Fruit fly (Drosophila melanogaster) whole organism: ENCODE measurements around the gene Liprin-alpha.

ENCODE experiments used
- CG8478 ChIP-seq: fragments of >200 bp; optimal IDR thresholded peaks from 2 replicates; lab custom pipeline; 2018; ENCODE audit warnings: inconsistent platforms
- Dll ChIP-seq: fragments of >200 bp; optimal IDR thresholded peaks from 2 replicates; lab custom pipeline; 2017
- EcR ChIP-seq, 2 experiments: fragments of >200 bp; optimal IDR thresholded peaks; 2 replicates each; lab custom pipeline; 2017; ENCODE audit warnings: missing biosample characterization in 2 of 2, missing genetic modification characterization in 2 of 2, missing genetic modification reagents in 2 of 2
- pan ChIP-seq: fragments of >200 bp; optimal IDR thresholded peaks from 2 replicates; lab custom pipeline; 2017
- psq ChIP-seq: fragments of >200 bp; optimal IDR thresholded peaks from 2 replicates; lab custom pipeline; 2017
- usp ChIP-seq: fragments of >200 bp; optimal IDR thresholded peaks from 2 replicates; lab custom pipeline; 2017; ENCODE audit warnings: missing biosample characterization, missing genetic modification characterization, mixed read lengths

The Liprin-alpha gene

DNA sequence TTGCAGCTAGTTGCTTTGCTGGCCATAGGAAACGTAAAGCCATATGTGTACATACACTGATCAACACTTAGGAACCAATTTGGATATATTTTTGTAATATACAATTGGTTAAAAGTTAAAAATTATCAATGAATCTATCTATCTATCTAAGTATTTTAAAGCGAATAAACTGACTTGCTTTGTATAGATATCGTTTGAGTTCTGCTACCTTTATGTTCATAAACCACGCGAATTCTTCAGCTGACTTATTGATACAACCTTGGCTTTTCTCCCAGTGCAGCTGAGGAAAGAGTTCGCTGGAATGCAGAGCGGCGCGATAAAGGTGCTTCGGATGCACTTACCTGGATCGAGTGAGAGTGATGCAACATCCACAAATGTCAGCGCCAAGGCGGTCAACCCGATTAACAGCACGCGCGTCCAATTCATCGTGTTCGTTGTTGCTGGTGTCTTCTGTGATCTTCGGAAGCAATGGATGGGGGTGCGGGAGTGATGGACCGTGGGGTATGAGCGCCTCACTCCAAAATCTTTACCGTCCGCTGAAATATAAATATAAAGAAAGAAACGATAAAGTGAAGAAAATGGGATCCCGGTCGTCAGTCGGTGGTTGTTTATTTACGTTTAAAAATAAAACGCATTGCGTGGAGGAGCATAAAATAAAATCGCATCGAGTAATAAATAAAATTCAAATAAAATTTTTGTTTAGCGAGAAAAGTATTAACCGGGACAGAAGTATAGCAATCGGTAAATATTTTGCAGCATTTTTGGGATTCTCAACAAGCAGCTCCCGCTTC, 22.1 kb upstream of the Liprin-alpha start:
- TF ChIP-seq psq (lab: Kevin White, UChicago) (no peak), CG8478 (no peak), pan (lab: Kevin White, UChicago) (no peak), usp (GFP tag; lab: Kevin White, UChicago) (no peak)

DNA sequence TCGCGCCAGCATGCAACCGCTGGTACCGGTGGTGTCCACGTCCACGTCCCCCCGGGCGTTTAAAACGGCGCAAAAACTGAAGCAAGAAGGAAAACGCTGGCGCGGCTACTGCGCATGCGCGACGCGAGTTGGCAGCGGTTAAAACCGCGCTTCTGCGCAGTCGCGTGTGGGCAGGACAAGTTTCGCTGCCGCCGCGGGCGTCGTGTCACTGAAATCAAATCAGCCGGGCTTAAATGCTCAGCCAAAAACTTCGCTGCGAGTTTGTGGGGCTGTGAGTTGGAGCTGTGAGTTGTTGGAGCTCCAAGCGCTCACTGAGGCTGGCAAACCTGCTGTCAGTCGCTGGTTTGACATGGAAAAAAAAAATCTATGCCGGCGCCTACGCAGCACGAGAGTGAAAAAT, 18.6 kb upstream of the Liprin-alpha start:
- TF ChIP-seq Dll (lab: Kevin White, UChicago): no peak
- no peak for TF ChIP-seq EcR (GFP tag; optimal IDR thresholded peaks at IDR 0.05; lab: Kevin White, UChicago)
- no peak for TF ChIP-seq pan (lab: Kevin White, UChicago)
- no peak for TF ChIP-seq psq (lab: Kevin White, UChicago)
- no peak for TF ChIP-seq usp (GFP tag; lab: Kevin White, UChicago)

DNA sequence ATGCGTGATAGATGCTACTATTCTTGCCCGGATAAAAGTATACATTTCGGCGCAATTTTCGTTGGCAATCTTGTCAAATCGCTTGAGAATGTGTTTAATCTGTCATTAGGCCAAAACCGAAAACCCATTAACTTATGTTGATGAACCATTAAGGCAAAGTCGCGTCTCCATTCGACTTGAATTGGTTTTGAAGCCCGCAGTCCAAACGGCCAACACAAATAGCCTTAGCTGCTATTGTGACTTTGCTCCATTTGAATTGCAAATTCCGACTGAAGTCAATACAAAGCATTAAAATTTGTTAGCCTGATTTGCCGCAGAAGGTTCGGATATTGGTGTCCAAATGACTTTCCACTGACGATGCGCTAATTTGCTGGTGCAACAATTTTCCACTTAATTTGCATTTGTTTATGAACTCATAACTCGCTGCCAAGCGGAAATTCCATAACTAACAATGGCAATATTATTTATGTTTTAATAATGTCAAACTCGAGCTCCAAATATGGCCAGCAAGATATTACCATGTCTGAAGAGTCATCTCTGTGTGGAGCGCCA, 17.3 kb upstream of the Liprin-alpha start:
- TF ChIP-seq usp (GFP tag; lab: Kevin White, UChicago) (no peak), psq (lab: Kevin White, UChicago) (no peak)

DNA sequence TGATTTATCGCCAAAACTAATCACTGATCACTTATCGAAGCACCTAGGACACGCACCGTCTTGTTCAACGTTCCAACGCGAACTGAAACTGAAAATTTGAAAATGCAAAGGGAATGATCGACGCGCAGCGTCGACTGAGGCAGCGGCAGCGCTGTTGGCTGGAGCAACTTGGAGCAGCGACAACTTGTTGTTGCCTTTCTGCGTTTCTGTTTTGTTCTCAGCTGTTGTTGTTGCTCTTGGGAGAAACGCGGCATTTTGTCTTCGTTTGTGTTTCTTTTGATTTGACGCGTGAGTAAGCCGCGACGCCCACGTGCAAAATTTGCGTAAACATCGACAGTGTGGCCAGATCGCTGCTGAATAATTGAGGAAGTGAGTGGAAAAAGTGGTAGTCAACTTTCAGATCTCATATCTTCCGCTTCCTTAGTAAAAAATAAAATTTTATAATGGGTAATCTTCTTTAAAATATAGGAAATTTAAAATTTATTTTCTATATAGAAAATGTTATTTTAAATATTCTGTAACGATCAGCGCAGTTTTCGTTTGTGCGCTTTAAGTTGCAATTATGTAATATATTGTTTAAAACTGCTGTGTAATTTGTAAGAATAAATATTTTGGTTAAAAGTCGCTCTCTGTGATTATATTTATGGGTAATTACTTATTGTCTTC, 14.6 kb upstream of the Liprin-alpha start, which contains the start of gene Tsp:
Tsp (minus strand) TSS at position 90 of the 666 bp plus-strand sequence.
- TF ChIP-seq Dll (lab: Kevin White, UChicago) (peak; percentile 29), CG8478 (no peak), usp (GFP tag; lab: Kevin White, UChicago) (no peak)

DNA sequence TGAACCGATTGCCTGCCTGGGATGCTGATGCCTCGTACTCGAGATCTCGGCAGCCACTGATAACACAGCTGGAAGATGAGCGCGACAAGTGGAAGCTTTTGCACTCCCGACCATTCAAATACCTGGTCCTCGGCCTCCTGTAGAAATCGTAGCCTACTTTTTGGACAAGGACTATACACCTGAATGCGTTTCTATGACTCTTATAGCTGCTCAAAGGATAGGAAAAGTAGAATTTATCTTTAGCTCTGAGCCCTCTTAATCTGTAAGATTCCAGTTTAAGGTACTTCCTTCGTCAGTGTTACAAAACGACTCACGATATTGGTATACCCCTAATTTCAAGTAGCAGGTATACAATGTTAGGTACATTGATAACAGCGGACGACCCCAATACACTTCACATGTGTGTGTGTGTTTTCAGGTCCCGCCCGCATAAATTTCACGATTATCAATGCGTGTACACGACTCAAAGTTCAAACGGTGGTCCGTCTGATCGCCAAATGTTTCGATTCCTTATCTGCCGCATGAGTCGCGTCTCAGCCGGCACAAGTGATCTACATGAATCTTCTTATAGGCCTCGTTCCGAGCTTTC, 7.4 kb upstream of the Liprin-alpha start, which contains the start of gene AkhR:
AkhR (minus strand) TSS at position 5 of the 589 bp plus-strand sequence.
- TF ChIP-seq psq (lab: Kevin White, UChicago): no peak
- no peak for TF ChIP-seq EcR (GFP tag; optimal IDR thresholded peaks at IDR 0.05; lab: Kevin White, UChicago)
- peak; percentile 76 for TF ChIP-seq pan (lab: Kevin White, UChicago)

DNA sequence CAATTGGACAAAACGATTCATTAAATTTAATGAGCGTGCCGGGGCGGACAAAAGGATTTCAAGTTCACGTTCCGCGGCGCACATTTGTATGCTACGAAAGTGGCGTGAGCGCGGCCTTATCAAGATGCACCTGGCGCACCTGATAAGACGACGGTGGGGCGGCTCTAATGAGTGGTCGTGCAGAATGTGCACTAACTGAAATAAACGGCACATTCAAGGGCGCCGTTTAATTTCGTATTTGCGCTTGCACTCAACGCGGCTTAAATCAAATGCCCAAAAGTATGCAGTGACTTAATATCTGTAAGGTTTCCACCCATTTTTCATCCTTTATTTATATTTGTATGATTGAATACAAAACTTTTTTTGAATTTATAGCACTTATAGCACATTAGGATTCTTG, 6.8 kb upstream of the Liprin-alpha start:
- TF ChIP-seq CG8478 (no peak), EcR (GFP tag; optimal IDR thresholded peaks at IDR 0.05; lab: Kevin White, UChicago) (no peak), pan (lab: Kevin White, UChicago) (no peak), Dll (lab: Kevin White, UChicago) (no peak), usp (GFP tag; lab: Kevin White, UChicago) (no peak), psq (lab: Kevin White, UChicago) (no peak)

DNA sequence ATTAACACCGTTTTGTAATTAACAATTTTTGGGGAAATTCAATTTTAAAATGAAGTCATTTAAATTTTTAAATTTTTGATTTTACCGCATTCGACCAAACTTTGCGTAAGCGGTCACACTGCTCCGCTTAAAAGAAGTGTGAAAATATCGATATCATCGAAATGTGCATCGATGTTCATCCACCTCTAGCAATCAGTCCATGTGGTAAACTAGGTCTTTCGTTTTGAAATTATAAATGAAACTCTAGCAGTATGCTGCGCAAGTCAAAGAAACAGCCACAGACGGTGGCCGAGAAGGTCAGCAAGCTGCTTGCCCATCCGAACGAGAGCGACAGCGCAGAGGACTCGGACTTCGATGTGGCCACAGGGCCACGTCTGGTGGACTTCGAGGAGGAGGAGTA, 6.2 kb upstream of the Liprin-alpha start, which contains the start of gene Aatf:
Aatf (plus strand) TSS at position 166 of the 400 bp plus-strand sequence.
- TF ChIP-seq pan (lab: Kevin White, UChicago) (no peak), CG8478 (no peak), Dll (lab: Kevin White, UChicago) (no peak), usp (GFP tag; lab: Kevin White, UChicago) (no peak), EcR (GFP tag; optimal IDR thresholded peaks at IDR 0.05; lab: Kevin White, UChicago) (no peak), psq (lab: Kevin White, UChicago) (no peak)

DNA sequence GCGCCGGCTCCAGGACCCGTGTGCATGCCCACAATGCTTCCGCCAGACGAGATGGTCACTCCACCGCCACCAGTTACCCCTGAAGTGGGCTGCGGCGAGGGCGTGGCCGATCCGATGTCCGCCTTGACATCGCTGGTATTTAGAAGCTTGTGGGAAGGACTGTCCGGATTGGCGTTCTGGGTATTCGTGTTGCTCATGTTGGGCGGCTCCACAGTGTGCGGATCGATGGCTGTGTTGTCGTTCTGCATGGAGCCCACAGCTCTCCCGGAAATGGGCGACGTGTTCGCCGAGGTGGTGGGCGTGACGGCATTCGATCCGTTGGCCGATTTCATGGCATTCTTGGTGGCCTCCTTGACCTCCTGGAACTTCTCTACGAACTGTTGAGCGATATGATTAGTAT, 2.0 kb upstream of the Liprin-alpha start:
- no peak for TF ChIP-seq usp (GFP tag; lab: Kevin White, UChicago)
- no peak for TF ChIP-seq pan (lab: Kevin White, UChicago)
- TF ChIP-seq EcR (GFP tag; optimal IDR thresholded peaks at IDR 0.05; lab: Kevin White, UChicago): no peak
- no peak for TF ChIP-seq Dll (lab: Kevin White, UChicago)
- no peak for TF ChIP-seq psq (lab: Kevin White, UChicago)
- no peak for TF ChIP-seq CG8478

DNA sequence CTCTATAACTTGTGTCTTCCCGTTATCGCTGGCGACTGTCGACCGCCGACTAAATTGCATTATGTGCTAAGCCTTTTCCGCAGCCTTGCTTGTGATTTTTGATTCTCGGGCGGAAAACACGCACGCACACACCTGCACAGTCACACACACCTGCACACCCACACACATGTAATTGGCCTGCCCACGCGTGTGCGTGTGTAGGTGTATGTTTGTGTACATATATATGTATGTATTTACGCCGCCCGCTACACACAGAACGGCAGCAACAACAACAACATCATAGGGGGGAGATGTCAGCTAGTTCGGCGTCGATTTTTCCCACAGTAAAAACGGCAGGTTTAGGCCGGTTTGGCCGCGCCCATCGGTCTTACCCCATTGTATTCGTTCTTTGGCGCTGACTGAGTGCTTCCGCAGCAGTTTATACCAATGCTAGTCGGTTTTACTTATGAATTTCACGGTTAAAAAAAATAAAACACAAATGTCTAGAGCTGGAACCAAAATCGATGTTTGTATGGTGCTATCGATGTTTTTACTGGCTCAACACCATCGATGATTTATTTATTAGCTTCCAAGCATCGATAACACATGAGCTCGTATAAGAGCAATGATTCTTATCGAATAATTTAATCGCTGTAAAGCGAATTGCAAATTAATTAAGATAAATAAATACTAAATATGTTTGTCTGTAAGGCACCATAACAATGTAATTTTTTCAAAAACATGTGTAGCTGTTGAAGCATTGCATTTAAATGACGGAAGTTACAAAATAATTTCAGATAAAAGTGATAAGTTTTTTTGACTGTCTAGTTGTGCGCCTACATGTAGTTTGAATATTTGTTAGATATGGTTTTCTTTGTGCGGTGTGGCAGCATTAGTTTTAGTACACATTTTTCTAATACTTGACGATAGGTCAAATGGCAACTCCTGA, 617 bp upstream of the Liprin-alpha start, which contains the start of gene homer:
homer (minus strand) TSS at position 538 of the 928 bp plus-strand sequence.
- no peak for TF ChIP-seq EcR (GFP tag; optimal IDR thresholded peaks at IDR 0.05; lab: Kevin White, UChicago)
- peak; percentile 13 for TF ChIP-seq CG8478
- no peak for TF ChIP-seq psq (lab: Kevin White, UChicago)

DNA sequence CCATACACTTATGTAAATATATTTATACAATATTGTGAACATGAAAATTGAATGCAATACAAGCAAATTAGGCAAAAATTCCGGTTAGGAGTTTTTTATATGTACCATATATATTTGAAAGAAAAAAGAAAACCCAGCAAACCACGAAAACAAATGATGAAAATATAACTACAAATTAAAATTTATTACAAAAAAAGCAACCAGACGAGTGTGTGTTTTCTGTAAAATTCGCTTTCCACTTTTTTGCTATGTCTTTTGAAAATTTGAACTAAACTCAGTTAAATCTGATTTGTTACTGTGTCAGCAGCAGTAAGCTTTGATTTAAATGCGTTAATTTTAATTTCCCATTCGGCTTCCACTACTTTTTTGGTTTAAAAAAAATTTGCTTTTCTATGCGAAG, 8.9 kb downstream of the Liprin-alpha start, which contains the start of gene TTLL3B:
TTLL3B (plus strand) TSS at position 301 of the 400 bp plus-strand sequence.
- TF ChIP-seq Dll (lab: Kevin White, UChicago) (no peak), psq (lab: Kevin White, UChicago) (no peak), usp (GFP tag; lab: Kevin White, UChicago) (no peak), CG8478 (no peak), EcR (GFP tag; optimal IDR thresholded peaks at IDR 0.05; lab: Kevin White, UChicago) (no peak), pan (lab: Kevin White, UChicago) (no peak)

DNA sequence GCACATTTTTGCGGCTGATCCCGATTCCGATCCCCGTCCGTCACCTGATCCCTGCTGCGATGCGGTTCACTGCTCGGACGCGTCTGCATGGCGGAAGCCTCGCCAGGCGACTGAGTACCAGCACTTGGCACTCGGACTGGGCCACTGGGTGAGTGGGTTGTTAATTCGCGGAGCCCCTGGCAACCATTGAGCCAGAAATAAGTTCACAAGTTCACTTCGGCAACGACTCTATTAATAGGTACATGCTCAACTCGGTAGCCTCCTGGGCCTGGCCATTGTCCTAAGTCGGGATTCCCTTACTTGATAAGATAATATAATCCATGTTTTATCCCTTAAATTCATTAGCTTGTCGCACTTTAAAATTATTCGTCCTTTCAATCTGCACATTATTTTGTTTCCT, 16.4 kb downstream of the Liprin-alpha start, which contains the start of gene TTLL3A:
TTLL3A (minus strand) TSS at position 101 of the 400 bp plus-strand sequence.
- TF ChIP-seq psq (lab: Kevin White, UChicago) (no peak), usp (GFP tag; lab: Kevin White, UChicago) (no peak), pan (lab: Kevin White, UChicago) (no peak), CG8478 (no peak), EcR (GFP tag; optimal IDR thresholded peaks at IDR 0.05; lab: Kevin White, UChicago) (no peak), Dll (lab: Kevin White, UChicago) (no peak)
